Fruit fly (Drosophila melanogaster) whole organism, embryonic: ENCODE results near the gene AIMP2.
A peak's percentile ranks its signal among the peaks of the same experiment; 100 is the strongest.

ENCODE experiments used
- Abd-B ChIP-seq: fragments of 200-800 bp; sonication (Bioruptor generic); optimal IDR thresholded peaks from 2 replicates; lab custom pipeline; 2018; ENCODE audit warnings: missing biosample characterization, mild to moderate bottlenecking, missing genetic modification characterization, moderate library complexity
- Atf3 ChIP-seq: fragments of 200-800 bp; sonication (Bioruptor generic); optimal IDR thresholded peaks from 3 replicates; lab custom pipeline; 2016; ENCODE audit warnings: missing biosample characterization, missing genetic modification characterization
- CG10209 ChIP-seq: fragments of 200-800 bp; sonication (Bioruptor generic); optimal IDR thresholded peaks from 3 replicates; lab custom pipeline; 2017; ENCODE audit warnings: missing biosample characterization, mild to moderate bottlenecking, missing genetic modification characterization, missing genetic modification reagents
- CG11247 ChIP-seq: fragments of 200-800 bp; sonication (Bioruptor generic); IDR thresholded peaks from 2 replicates; pipeline ENCODE4 v1.3.6; 2022; ENCODE audit warnings: missing biosample characterization, missing genetic modification characterization
- CG12104 ChIP-seq: fragments of 200-800 bp; sonication (Bioruptor generic); optimal IDR thresholded peaks from 3 replicates; lab custom pipeline; 2016; ENCODE audit warnings: missing biosample characterization, missing genetic modification characterization
- CG13123 ChIP-seq: fragments of 200-800 bp; sonication (Bioruptor generic); optimal IDR thresholded peaks from 2 replicates; lab custom pipeline; 2016; ENCODE audit warnings: missing biosample characterization, missing genetic modification characterization
- CG14441 ChIP-seq: fragments of 200-800 bp; sonication (Bioruptor generic); IDR thresholded peaks from 2 replicates; pipeline ENCODE4 v1.3.6; 2022; ENCODE audit warnings: missing biosample characterization, missing genetic modification characterization
- CG15601 ChIP-seq: fragments of 200-800 bp; sonication (Bioruptor generic); optimal IDR thresholded peaks from 3 replicates; lab custom pipeline; 2019; ENCODE audit warnings: missing biosample characterization, mild to moderate bottlenecking, missing genetic modification characterization, moderate library complexity
- CG18476 ChIP-seq: fragments of 200-800 bp; sonication (Bioruptor generic); optimal IDR thresholded peaks from 2 replicates; lab custom pipeline; 2016; ENCODE audit warnings: missing biosample characterization, mild to moderate bottlenecking, missing genetic modification characterization
- CG2199 ChIP-seq: fragments of 200-800 bp; sonication (Bioruptor generic); IDR thresholded peaks from 3 replicates; pipeline ENCODE4 v1.3.6; 2022; ENCODE audit warnings: missing biosample characterization, missing genetic modification characterization
- CG2712 ChIP-seq: fragments of 200-800 bp; optimal IDR thresholded peaks from 3 replicates; lab custom pipeline; 2019; ENCODE audit warnings: missing biosample characterization, mild to moderate bottlenecking, missing genetic modification characterization, moderate library complexity
- CG31224 ChIP-seq: fragments of 200-800 bp; sonication (Bioruptor generic); IDR thresholded peaks from 2 replicates; pipeline ENCODE4 v1.3.6; 2022; ENCODE audit warnings: missing biosample characterization, missing genetic modification characterization
- CG34376 ChIP-seq: fragments of 200-800 bp; sonication (Bioruptor generic); optimal IDR thresholded peaks from 2 replicates; lab custom pipeline; 2018; ENCODE audit warnings: missing biosample characterization, mild to moderate bottlenecking, missing genetic modification characterization
- CG34422 ChIP-seq: fragments of 200-800 bp; sonication (Bioruptor generic); IDR thresholded peaks from 3 replicates; pipeline ENCODE4 v1.3.6; 2022; ENCODE audit warnings: missing biosample characterization, missing genetic modification characterization
- CG6254 ChIP-seq: fragments of 200-800 bp; sonication (Bioruptor generic); optimal IDR thresholded peaks from 3 replicates; lab custom pipeline; 2017; ENCODE audit warnings: mild to moderate bottlenecking, missing biosample characterization, missing genetic modification reagents, missing genetic modification characterization
- CG6765 ChIP-seq: fragments of 200-800 bp; sonication (Bioruptor generic); optimal IDR thresholded peaks from 3 replicates; lab custom pipeline; 2017; ENCODE audit warnings: missing biosample characterization, mild to moderate bottlenecking, missing genetic modification characterization
- CG9437 ChIP-seq: fragments of 200-800 bp; sonication (Bioruptor generic); optimal IDR thresholded peaks from 2 replicates; lab custom pipeline; 2018; ENCODE audit warnings: missing biosample characterization, mild to moderate bottlenecking, missing genetic modification characterization
- CG9817 ChIP-seq: fragments of 200-800 bp; sonication (Bioruptor generic); optimal IDR thresholded peaks from 2 replicates; lab custom pipeline; 2018; ENCODE audit warnings: missing biosample characterization, mild to moderate bottlenecking, missing genetic modification characterization, moderate library complexity
- Camta ChIP-seq: fragments of 200-800 bp; sonication (Bioruptor generic); optimal IDR thresholded peaks from 2 replicates; lab custom pipeline; 2016; ENCODE audit warnings: missing biosample characterization, missing genetic modification characterization
- Dek ChIP-seq: fragments of 200-800 bp; sonication (Bioruptor generic); optimal IDR thresholded peaks from 3 replicates; lab custom pipeline; 2019; ENCODE audit warnings: missing biosample characterization, mild to moderate bottlenecking, missing genetic modification characterization, moderate library complexity
- Doc3 ChIP-seq: fragments of 200-800 bp; sonication (Bioruptor generic); IDR thresholded peaks from 3 replicates; pipeline ENCODE4 v1.3.6; 2022; ENCODE audit warnings: missing biosample characterization, missing genetic modification characterization; ENCODE audit not compliant: partially characterized antibody
- HHEX ChIP-seq: fragments of 200-800 bp; sonication (Bioruptor generic); optimal IDR thresholded peaks from 3 replicates; lab custom pipeline; 2017; ENCODE audit warnings: missing biosample characterization, mild to moderate bottlenecking, missing genetic modification characterization, missing genetic modification reagents
- HmgZ ChIP-seq: fragments of 200-800 bp; sonication (Bioruptor generic); optimal IDR thresholded peaks from 2 replicates; lab custom pipeline; 2018; ENCODE audit warnings: missing biosample characterization, mild to moderate bottlenecking, missing genetic modification characterization
- Hmr ChIP-seq: fragments of 200-800 bp; sonication (Bioruptor generic); optimal IDR thresholded peaks from 3 replicates; lab custom pipeline; 2017; ENCODE audit warnings: mild to moderate bottlenecking, missing biosample characterization, missing genetic modification reagents, missing genetic modification characterization
- amos ChIP-seq: fragments of 200-800 bp; sonication (Bioruptor generic); IDR thresholded peaks from 2 replicates; pipeline ENCODE4 v1.3.6; 2022; ENCODE audit warnings: missing biosample characterization, missing genetic modification characterization; ENCODE audit not compliant: partially characterized antibody
- ara ChIP-seq: fragments of 200-800 bp; sonication (Bioruptor generic); IDR thresholded peaks from 2 replicates; pipeline ENCODE4 v1.3.6; 2022; ENCODE audit warnings: missing biosample characterization, missing genetic modification characterization
- ato ChIP-seq: fragments of 200-800 bp; sonication (Bioruptor generic); IDR thresholded peaks from 2 replicates; pipeline ENCODE4 v1.3.6; 2022; ENCODE audit warnings: missing biosample characterization, missing genetic modification characterization; ENCODE audit not compliant: partially characterized antibody
- az2 ChIP-seq: fragments of 200-800 bp; sonication (Bioruptor generic); optimal IDR thresholded peaks from 3 replicates; lab custom pipeline; 2016; ENCODE audit warnings: missing biosample characterization, missing genetic modification characterization
- chn ChIP-seq: fragments of 200-800 bp; sonication (Bioruptor generic); optimal IDR thresholded peaks from 2 replicates; lab custom pipeline; 2016; ENCODE audit warnings: missing biosample characterization, missing genetic modification characterization
- h ChIP-seq: fragments of >200 bp; optimal IDR thresholded peaks from 2 replicates; lab custom pipeline; 2017
- ham ChIP-seq: fragments of 200-800 bp; sonication (Bioruptor generic); IDR thresholded peaks from 2 replicates; pipeline ENCODE4 v1.3.6; 2022; ENCODE audit warnings: missing biosample characterization, missing genetic modification characterization
- hb ChIP-seq: fragments of 200-800 bp; sonication (Bioruptor generic); IDR thresholded peaks from 3 replicates; pipeline ENCODE4 v1.3.6; 2022; ENCODE audit warnings: missing biosample characterization, missing genetic modification characterization; ENCODE audit not compliant: partially characterized antibody
- ind ChIP-seq: fragments of 200-800 bp; sonication (Bioruptor generic); optimal IDR thresholded peaks from 3 replicates; lab custom pipeline; 2016; ENCODE audit warnings: missing biosample characterization, missing genetic modification characterization
- jigr1 ChIP-seq: fragments of 200-800 bp; sonication (Bioruptor generic); IDR thresholded peaks from 3 replicates; pipeline ENCODE4 v1.3.6; 2022; ENCODE audit warnings: missing biosample characterization, missing genetic modification characterization
- klu ChIP-seq: fragments of 200-800 bp; sonication (Bioruptor generic); IDR thresholded peaks from 2 replicates; pipeline ENCODE4 v1.3.6; 2022; ENCODE audit warnings: missing biosample characterization, missing genetic modification characterization
- kni ChIP-seq: fragments of 200-800 bp; sonication (Bioruptor generic); optimal IDR thresholded peaks from 3 replicates; lab custom pipeline; 2017; ENCODE audit warnings: mild to moderate bottlenecking, missing biosample characterization, missing genetic modification reagents, missing genetic modification characterization
- mld ChIP-seq: fragments of 200-800 bp; sonication (Bioruptor generic); IDR thresholded peaks from 3 replicates; pipeline ENCODE4 v1.3.6; 2022; ENCODE audit warnings: missing biosample characterization, missing genetic modification characterization; ENCODE audit not compliant: partially characterized antibody
- nau ChIP-seq: fragments of 200-800 bp; sonication (Bioruptor generic); optimal IDR thresholded peaks from 3 replicates; lab custom pipeline; 2017; ENCODE audit warnings: missing biosample characterization, mild to moderate bottlenecking, missing genetic modification characterization, missing genetic modification reagents
- nmo ChIP-seq: fragments of 200-800 bp; sonication (Bioruptor generic); optimal IDR thresholded peaks from 2 replicates; lab custom pipeline; 2018; ENCODE audit warnings: missing biosample characterization, mild to moderate bottlenecking, missing genetic modification characterization, moderate library complexity
- oc ChIP-seq: fragments of 200-800 bp; sonication (Bioruptor generic); optimal IDR thresholded peaks from 2 replicates; lab custom pipeline; 2018; ENCODE audit warnings: missing biosample characterization, mild to moderate bottlenecking, missing genetic modification characterization, moderate library complexity
- repo ChIP-seq: fragments of 200-800 bp; sonication (Bioruptor generic); optimal IDR thresholded peaks from 2 replicates; lab custom pipeline; 2016; ENCODE audit warnings: missing biosample characterization, missing genetic modification characterization
- run ChIP-seq: fragments of 200-800 bp; sonication (Bioruptor generic); optimal IDR thresholded peaks from 3 replicates; lab custom pipeline; 2018; ENCODE audit warnings: missing biosample characterization, mild to moderate bottlenecking, missing genetic modification characterization
- sens ChIP-seq: fragments of 200-800 bp; sonication (Bioruptor generic); peaks from one replicate; lab custom pipeline; 2016; ENCODE audit warnings: missing biosample characterization, missing genetic modification characterization
- sens-2 ChIP-seq: fragments of 200-800 bp; sonication (Bioruptor generic); IDR thresholded peaks from 2 replicates; pipeline ENCODE4 v1.3.6; 2022; ENCODE audit warnings: missing biosample characterization, missing genetic modification characterization
- sisA ChIP-seq: fragments of 200-800 bp; sonication (Bioruptor generic); IDR thresholded peaks from 2 replicates; pipeline ENCODE4 v1.3.6; 2022; ENCODE audit warnings: missing biosample characterization, missing genetic modification characterization
- slbo ChIP-seq: fragments of 200-800 bp; sonication (Bioruptor generic); IDR thresholded peaks from 2 replicates; pipeline ENCODE4 v1.3.6; 2022; ENCODE audit warnings: missing biosample characterization, missing genetic modification characterization
- sr ChIP-seq: fragments of 200-800 bp; sonication (Bioruptor generic); IDR thresholded peaks from 3 replicates; pipeline ENCODE4 v1.3.6; 2022; ENCODE audit warnings: missing biosample characterization, missing genetic modification characterization
- stwl ChIP-seq: fragments of 200-800 bp; sonication (Bioruptor generic); optimal IDR thresholded peaks from 3 replicates; lab custom pipeline; 2018; ENCODE audit warnings: missing biosample characterization, mild to moderate bottlenecking, missing genetic modification characterization, moderate library complexity
- trh ChIP-seq: fragments of 200-800 bp; sonication (Bioruptor generic); optimal IDR thresholded peaks from 2 replicates; lab custom pipeline; 2016; ENCODE audit warnings: missing biosample characterization, missing genetic modification characterization
- tup ChIP-seq: fragments of 200-800 bp; sonication (Bioruptor generic); optimal IDR thresholded peaks from 2 replicates; lab custom pipeline; 2016; ENCODE audit warnings: missing biosample characterization, mild to moderate bottlenecking, missing genetic modification characterization, moderate library complexity
- zf30C ChIP-seq: fragments of 200-800 bp; sonication (Bioruptor generic); optimal IDR thresholded peaks from 3 replicates; lab custom pipeline; 2018; ENCODE audit warnings: missing biosample characterization, mild to moderate bottlenecking, missing genetic modification characterization

The AIMP2 gene

DNA sequence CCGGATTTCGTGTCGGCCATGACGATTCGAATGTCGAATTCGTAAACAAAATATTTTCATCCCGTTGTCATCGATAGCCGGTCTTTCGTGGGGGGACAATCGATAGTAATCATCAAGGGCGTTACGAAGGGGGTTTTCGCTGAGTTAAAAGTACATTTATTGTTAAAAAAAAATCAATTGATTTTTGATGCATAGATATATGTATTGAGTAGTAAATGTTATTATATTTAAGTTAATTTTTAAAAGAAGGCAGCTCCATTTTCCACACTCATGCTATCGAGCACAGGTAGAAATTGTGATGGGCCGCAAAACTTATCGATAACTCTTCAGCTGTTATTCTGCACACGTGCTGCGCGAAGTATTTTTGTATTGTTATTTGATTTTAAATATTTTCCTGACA lies 3.0 kb upstream of the AIMP2 start, which contains the start of the genes mrn and CG12301 (continued):
- TF ChIP-seq ara (GFP tag; lab: Robert Waterston, UW) (peak; percentile 96), CG31224 (GFP tag; lab: Robert Waterston, UW) (peak; percentile 73), CG34376 (GFP tag; lab: Kevin White, UChicago) (peak; percentile 40), nmo (GFP tag; lab: Kevin White, UChicago) (peak; percentile 86), slbo (GFP tag; lab: Robert Waterston, UW) (peak; percentile 94), hb (GFP tag; lab: Robert Waterston, UW) (peak; percentile 89), CG13123 (GFP tag; lab: Kevin White, UChicago) (peak; percentile 11), CG2199 (GFP tag; lab: Robert Waterston, UW) (peak; percentile 94), CG2712 (tag; lab: Kevin White, UChicago) (peak; percentile 88), CG15601 (no peak), nau (GFP tag; lab: Kevin White, UChicago) (no peak), kni (no peak), run (tag; lab: Kevin White, UChicago) (no peak), CG12104 (GFP tag; lab: Kevin White, UChicago) (peak; percentile 70), az2 (GFP tag; lab: Kevin White, UChicago) (peak; percentile 61), mld (peak; percentile 63; the same call in 1 of the 3 replicates), Doc3 (GFP tag; lab: Robert Waterston, UW) (peak; percentile 94), CG34422 (peak; percentile 98), CG14441 (GFP tag; lab: Robert Waterston, UW) (peak; percentile 96), Atf3 (GFP tag; lab: Kevin White, UChicago) (peak; percentile 18), zf30C (GFP tag; lab: Kevin White, UChicago) (no peak), Dek (tag; lab: Kevin White, UChicago) (no peak), CG6254 (GFP tag; lab: Kevin White, UChicago) (no peak), sr (GFP tag; lab: Robert Waterston, UW) (no peak), CG6765 (no peak), CG18476 (GFP tag; lab: Kevin White, UChicago) (peak; percentile 35), amos (peak; percentile 85), h (lab: Kevin White, UChicago) (no peak), ato (GFP tag; lab: Robert Waterston, UW) (peak; percentile 66), Hmr (GFP tag; lab: Kevin White, UChicago) (no peak), chn (GFP tag; lab: Kevin White, UChicago) (peak; percentile 62), stwl (tag; lab: Kevin White, UChicago) (peak; percentile 66), HmgZ (tag; lab: Kevin White, UChicago) (peak; percentile 77), sens (GFP tag; lab: Kevin White, UChicago) (peak; percentile 92), trh (GFP tag; lab: Kevin White, UChicago) (peak; percentile 24), CG9817 (tag; lab: Kevin White, UChicago) (peak; percentile 67), tup (GFP tag; lab: Kevin White, UChicago) (peak; percentile 49), ham (peak; percentile 60; the same call in 1 of the 2 replicates), ind (GFP tag; lab: Kevin White, UChicago) (peak; percentile 75), jigr1 (GFP tag; lab: Robert Waterston, UW) (peak; percentile 73; the same call in 2 of the 3 replicates), sens-2 (no peak), CG9437 (GFP tag; lab: Kevin White, UChicago) (peak; percentile 48), repo (no peak), CG10209 (GFP tag; lab: Kevin White, UChicago) (no peak), Camta (GFP tag; lab: Kevin White, UChicago) (peak; percentile 56), HHEX (GFP tag; lab: Kevin White, UChicago) (no peak), sisA (GFP tag; lab: Robert Waterston, UW) (peak; percentile 76), CG11247 (GFP tag; lab: Robert Waterston, UW) (peak; percentile 95), klu (peak; percentile 86), oc (tag; lab: Kevin White, UChicago) (no peak), Abd-B (GFP tag; lab: Kevin White, UChicago) (no peak)
